Fruit fly (Drosophila melanogaster) Kc167 (cell line): ENCODE data around the gene Cerk.

Experiments
- Myc ChIP-seq: fragments of >200 bp; optimal IDR thresholded peaks from 2 replicates; lab custom pipeline; 2017; ENCODE audit warnings: missing external identifiers
- Sin3A ChIP-seq: fragments of >200 bp; optimal IDR thresholded peaks from 2 replicates; lab custom pipeline; 2018; ENCODE audit warnings: missing external identifiers
- h ChIP-seq: fragments of >200 bp; optimal IDR thresholded peaks from 3 replicates; lab custom pipeline; 2018; ENCODE audit warnings: missing external identifiers
- insv ChIP-seq: fragments of >200 bp; optimal IDR thresholded peaks from 3 replicates; lab custom pipeline; 2018; ENCODE audit warnings: missing external identifiers
- psq ChIP-seq: fragments of >200 bp; optimal IDR thresholded peaks from 2 replicates; lab custom pipeline; 2017; ENCODE audit warnings: missing external identifiers
- ttk ChIP-seq: sonication (Bioruptor generic); optimal IDR thresholded peaks from 2 replicates; lab custom pipeline; 2017; ENCODE audit warnings: missing external identifiers

Cerk gene

DNA sequence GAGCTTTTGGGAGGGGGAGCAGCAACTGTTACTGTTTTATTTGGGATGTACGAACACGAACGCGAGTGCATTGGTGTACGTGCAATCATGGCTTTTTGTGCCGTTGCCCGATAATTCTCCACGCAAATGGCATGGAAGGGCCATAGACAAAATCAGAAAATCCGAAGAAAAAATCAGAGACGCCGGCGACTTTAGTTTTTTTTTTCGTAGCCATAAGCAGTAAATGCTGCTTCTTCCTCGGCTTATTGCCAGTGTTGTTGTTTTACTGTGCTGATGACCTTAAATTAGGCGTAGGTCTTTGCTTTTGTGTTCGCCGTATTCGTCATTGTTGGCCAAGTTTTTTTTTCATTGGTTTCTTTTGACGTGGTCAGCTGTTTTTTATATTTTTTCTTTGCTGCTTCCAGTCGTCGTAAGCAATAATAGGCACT lies 45.9 kb downstream of the Cerk start:
- no peak for TF ChIP-seq psq
- TF ChIP-seq Sin3A (lab: Kevin White, UChicago) = no peak
- TF ChIP-seq h (lab: Kevin White, UChicago) = no peak
- TF ChIP-seq Myc (lab: Kevin White, UChicago) = no peak
- TF ChIP-seq insv = no peak
- TF ChIP-seq ttk (lab: Kevin White, UChicago) = no peak

DNA sequence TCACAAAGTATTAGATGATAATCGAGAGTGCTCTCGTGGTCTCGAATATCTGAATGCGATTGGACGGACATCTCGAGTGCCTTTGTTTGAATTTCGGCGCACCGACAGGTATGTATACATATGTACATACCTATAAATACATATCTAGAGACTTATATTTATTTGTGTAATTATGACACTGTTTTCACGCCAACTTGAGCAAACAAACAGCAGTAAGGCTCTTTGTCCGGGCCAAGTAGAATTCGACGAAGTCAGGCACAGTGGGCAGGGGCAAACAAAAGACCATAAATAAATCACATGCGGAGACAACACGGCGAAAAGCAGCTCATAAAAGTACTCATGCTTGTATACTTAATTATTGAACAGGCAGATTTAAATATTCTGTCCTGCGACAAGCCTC lies 47.4 kb downstream of the Cerk start:
- no peak for TF ChIP-seq Myc (lab: Kevin White, UChicago)
- TF ChIP-seq insv = no peak
- no peak for TF ChIP-seq Sin3A (lab: Kevin White, UChicago)
- TF ChIP-seq h (lab: Kevin White, UChicago) = no peak
- TF ChIP-seq psq = no peak
- TF ChIP-seq ttk (lab: Kevin White, UChicago) = no peak

- TF ChIP-seq h (lab: Kevin White, UChicago) (no peak), Myc (lab: Kevin White, UChicago) (no peak), psq (no peak), insv (no peak), Sin3A (lab: Kevin White, UChicago) (no peak), ttk (lab: Kevin White, UChicago) (no peak)
Observed at dm6 chr3R:5319059-5319785, 48.9 kb downstream of the Cerk start.

DNA sequence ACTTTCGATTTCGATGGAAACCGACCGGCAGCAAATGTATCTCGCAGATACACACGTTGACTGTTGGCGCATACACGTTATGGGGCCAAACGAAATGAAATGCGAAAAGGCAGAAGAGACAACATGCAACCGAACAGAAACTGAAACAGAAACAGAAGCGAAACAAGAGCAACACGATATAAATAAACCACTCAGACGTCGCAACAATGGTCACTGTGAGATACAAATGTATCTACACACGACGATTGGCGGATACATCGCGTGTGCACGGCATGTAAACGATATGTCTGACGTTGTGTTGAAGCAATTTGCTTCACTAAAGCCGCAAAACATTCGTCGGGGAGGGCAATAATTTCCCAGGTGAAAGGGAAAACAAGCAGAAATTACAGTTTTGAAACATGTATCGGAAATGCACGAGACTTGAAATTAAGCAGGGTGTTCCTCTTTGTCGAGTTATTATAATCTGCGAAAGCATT lies 50.4 kb downstream of the Cerk start:
- TF ChIP-seq Myc (lab: Kevin White, UChicago) = no peak
- TF ChIP-seq insv = no peak
- TF ChIP-seq psq = no peak
- TF ChIP-seq Sin3A (lab: Kevin White, UChicago) = no peak
- no peak for TF ChIP-seq h (lab: Kevin White, UChicago)
- TF ChIP-seq ttk (lab: Kevin White, UChicago) = no peak

- TF ChIP-seq psq (no peak), insv (no peak), Sin3A (lab: Kevin White, UChicago) (no peak)
Observed at dm6 chr3R:5316790-5317189, 51.3 kb downstream of the Cerk start.

DNA sequence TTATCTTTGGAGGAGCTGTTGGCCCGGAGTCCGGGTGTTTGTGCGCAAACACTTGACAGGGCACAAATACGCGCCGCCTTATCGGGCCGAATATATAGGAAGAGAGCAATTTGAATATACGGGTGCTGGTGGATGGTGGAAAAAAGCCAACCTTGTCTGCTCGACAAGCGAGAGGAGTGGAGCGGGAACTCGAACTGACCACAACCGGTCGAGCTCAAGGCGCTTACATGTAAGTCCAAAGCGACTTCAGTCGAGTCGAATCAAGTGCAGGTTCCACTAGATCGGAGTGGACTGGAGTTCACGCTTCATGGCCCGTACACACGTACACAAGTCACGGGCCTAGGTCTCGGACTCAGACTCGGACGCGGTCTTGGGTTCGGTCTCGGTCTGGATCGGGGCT lies 52.2 kb downstream of the Cerk start:
- TF ChIP-seq psq (no peak), h (lab: Kevin White, UChicago) (no peak), Sin3A (lab: Kevin White, UChicago) (no peak), Myc (lab: Kevin White, UChicago) (no peak), ttk (lab: Kevin White, UChicago) (no peak), insv (no peak)

DNA sequence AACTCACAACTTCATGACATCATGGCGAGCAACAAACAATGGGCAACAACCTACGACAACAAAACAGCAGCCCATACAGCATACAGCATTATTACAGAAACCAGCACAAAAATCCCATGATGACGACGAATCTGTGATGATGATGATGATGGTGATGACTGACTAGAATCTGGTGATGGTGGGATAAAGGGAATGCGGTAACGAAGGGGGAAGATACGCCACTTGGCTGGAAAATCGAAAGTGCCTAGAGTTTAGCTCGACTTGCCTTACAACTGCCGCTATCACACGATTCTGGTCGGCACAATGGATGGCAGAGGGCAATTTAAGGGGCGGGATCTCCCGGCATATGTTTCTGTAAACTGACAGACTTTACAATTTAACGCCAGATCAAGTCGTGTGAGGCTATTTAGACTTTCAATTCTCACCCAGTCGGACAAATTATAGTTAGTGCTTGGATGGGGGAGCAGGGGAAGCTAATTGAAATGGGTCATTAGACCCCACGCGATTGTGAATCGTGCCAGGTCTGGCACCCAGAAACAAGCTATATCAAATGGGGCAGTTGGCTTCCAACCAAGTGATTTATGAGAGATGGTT lies 53.0 kb downstream of the Cerk start:
- TF ChIP-seq Sin3A (lab: Kevin White, UChicago) (no peak), Myc (lab: Kevin White, UChicago) (no peak), ttk (lab: Kevin White, UChicago) (no peak), h (lab: Kevin White, UChicago) (no peak), psq (no peak), insv (no peak)

dm6 chr3R:5310250-5310649 lies 57.9 kb downstream of the Cerk start:
- TF ChIP-seq Sin3A (lab: Kevin White, UChicago) = no peak
- TF ChIP-seq insv = no peak
- no peak for TF ChIP-seq ttk (lab: Kevin White, UChicago)
- no peak for TF ChIP-seq h (lab: Kevin White, UChicago)
- no peak for TF ChIP-seq psq

- TF ChIP-seq h (lab: Kevin White, UChicago) = no peak
- no peak for TF ChIP-seq insv
- TF ChIP-seq Myc (lab: Kevin White, UChicago) = no peak
- no peak for TF ChIP-seq Sin3A (lab: Kevin White, UChicago)
- TF ChIP-seq ttk (lab: Kevin White, UChicago) = no peak
- no peak for TF ChIP-seq psq
Observed at dm6 chr3R:5309234-5309798, 58.8 kb downstream of the Cerk start.
